Worm (Caenorhabditis elegans) whole organism, L3 larva: ENCODE results near the gene lurp-1.
"Not testable (repeated sequence)": the region's sequence is repeated elsewhere in the genome, so short reads cannot be mapped to it uniquely, and the experiment has no call there.

Experiments used
- R02D3.7 ChIP-seq: fragments of 150-350 bp; optimal IDR thresholded peaks from 2 replicates; lab custom pipeline; 2014; ENCODE audit warnings: missing biosample characterization, missing genetic modification characterization
- mdl-1 ChIP-seq: fragments of 150-350 bp; optimal IDR thresholded peaks from 2 replicates; lab custom pipeline; 2014; ENCODE audit warnings: missing biosample characterization, missing genetic modification characterization
- nhr-237 ChIP-seq: fragments of 150-350 bp; optimal IDR thresholded peaks from 2 replicates; lab custom pipeline; 2014; ENCODE audit warnings: missing biosample characterization, missing genetic modification characterization
- sea-2 ChIP-seq: fragments of 150-350 bp; sonication (generic microtip); optimal IDR thresholded peaks from 4 replicates; lab custom pipeline; 2014; ENCODE audit warnings: missing biosample characterization, missing genetic modification reagents, missing genetic modification characterization

DNA sequence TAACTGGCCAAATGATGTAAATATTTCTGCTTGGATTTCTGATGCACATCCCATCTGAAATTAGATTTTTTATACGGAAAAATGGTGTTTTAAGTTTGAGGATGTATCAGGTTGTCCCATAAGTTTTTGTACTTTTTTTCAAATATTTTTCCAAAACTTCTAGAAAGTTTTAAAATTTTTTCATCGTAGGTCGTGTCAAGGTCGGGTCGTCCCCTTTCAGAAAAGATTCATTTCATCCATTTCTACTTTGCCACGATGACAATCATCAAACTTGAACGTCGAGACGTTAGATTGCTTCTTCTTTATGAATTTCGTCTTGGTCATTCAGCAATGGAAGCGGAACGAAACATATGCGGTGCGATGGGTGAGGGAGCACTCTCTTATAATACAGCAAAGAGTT is 23.7 kb downstream of the lurp-1 start, which contains the start of gene sra-12:
- TF ChIP-seq mdl-1; sea-2; R02D3.7 (tag; lab: Kevin White, UChicago); nhr-237: not testable (repeated sequence)
